Worm (Caenorhabditis elegans) whole organism, L3 larva: ENCODE measurements around the gene F10A3.4.

Source experiments
- aly-2 ChIP-seq: fragments of 150-350 bp; optimal IDR thresholded peaks from 2 replicates; lab custom pipeline; 2014; ENCODE audit warnings: missing biosample characterization, missing genetic modification characterization
- egl-27 ChIP-seq: sonication (generic microtip); optimal IDR thresholded peaks from 4 replicates; lab custom pipeline; 2017; ENCODE audit warnings: missing biosample characterization, missing genetic modification reagents, missing genetic modification characterization
- sea-2 ChIP-seq: fragments of 150-350 bp; sonication (generic microtip); optimal IDR thresholded peaks from 4 replicates; lab custom pipeline; 2014; ENCODE audit warnings: missing biosample characterization, missing genetic modification reagents, missing genetic modification characterization

- TF ChIP-seq sea-2 (GFP tag; lab: Kevin White, UChicago) (no peak), egl-27 (tag; lab: Kevin White, UChicago) (no peak), aly-2 (tag; lab: Kevin White, UChicago) (no peak)
Observed at ce11 chrV:16175757-16176156, 26.9 kb downstream of the F10A3.4 start, which contains the start of gene cyp-33D1.
